Worm (Caenorhabditis elegans) whole organism, early embryonic: ENCODE measurements around the gene nrps-1.

Source experiments
- aly-1 ChIP-seq: sonication (generic microtip); optimal IDR thresholded peaks from 2 replicates; lab custom pipeline; 2016; ENCODE audit warnings: missing genetic modification characterization, missing compliant biosample characterization
- ama-1 ChIP-seq: fragments of 150-350 bp; optimal IDR thresholded peaks from 2 replicates; lab custom pipeline; 2014
- ceh-13 ChIP-seq: fragments of 200-800 bp; sonication (Bioruptor generic); optimal IDR thresholded peaks from 2 replicates; lab custom pipeline; 2018; ENCODE audit warnings: mild to moderate bottlenecking, missing genetic modification characterization, missing compliant biosample characterization
- ceh-36 ChIP-seq: sonication (generic microtip); optimal IDR thresholded peaks from 2 replicates; lab custom pipeline; 2016; ENCODE audit warnings: missing genetic modification characterization, inconsistent platforms, missing compliant biosample characterization
- ets-7 ChIP-seq: sonication (generic microtip); optimal IDR thresholded peaks from 2 replicates; lab custom pipeline; 2016; ENCODE audit warnings: missing genotype, missing genetic modification characterization, missing compliant biosample characterization
- hmbx-1 ChIP-seq: sonication (generic microtip); optimal IDR thresholded peaks from 2 replicates; lab custom pipeline; 2016; ENCODE audit warnings: mild to moderate bottlenecking, missing genetic modification characterization, missing compliant biosample characterization
- hmg-4 ChIP-seq: fragments of 200-800 bp; sonication (Bioruptor generic); optimal IDR thresholded peaks from 2 replicates; lab custom pipeline; 2018; ENCODE audit warnings: mild to moderate bottlenecking, missing genetic modification characterization, missing compliant biosample characterization
- tbx-11 ChIP-seq: fragments of 200-800 bp; sonication (Bioruptor generic); IDR thresholded peaks from 2 replicates; pipeline ENCODE4 v1.3.6; 2022; ENCODE audit warnings: missing genetic modification characterization, missing compliant biosample characterization

Gene nrps-1

ce11 chrIII:11592096-11592495 is 57.6 kb downstream of the nrps-1 start:
- no peak for TF ChIP-seq hmbx-1 (tag; lab: Kevin White, UChicago)
- no peak for TF ChIP-seq ets-7 (tag; lab: Kevin White, UChicago)
- TF ChIP-seq tbx-11 (GFP tag; lab: Robert Waterston, UW) = no peak
- no peak for TF ChIP-seq ceh-13 (GFP tag; lab: Kevin White, UChicago)
- no peak for TF ChIP-seq aly-1
- no peak for TF ChIP-seq ama-1 (lab: Kevin White, UChicago)
- TF ChIP-seq hmg-4 (GFP tag; lab: Kevin White, UChicago) = no peak
- no peak for TF ChIP-seq ceh-36
